Fruit fly (Drosophila melanogaster) whole organism, embryonic: ENCODE data around the gene Pif1B.

Experiments
- Abd-B ChIP-seq: fragments of 200-800 bp; sonication (Bioruptor generic); optimal IDR thresholded peaks from 2 replicates; lab custom pipeline; 2018; ENCODE audit warnings: missing biosample characterization, mild to moderate bottlenecking, missing genetic modification characterization, moderate library complexity
- Aef1 ChIP-seq: fragments of 200-800 bp; sonication (Bioruptor generic); IDR thresholded peaks from 3 replicates; pipeline ENCODE4 v1.3.6; 2022; ENCODE audit warnings: missing biosample characterization, missing genetic modification characterization
- CG10366 ChIP-seq: fragments of 200-800 bp; sonication (Bioruptor generic); IDR thresholded peaks from 2 replicates; pipeline ENCODE4 v1.3.6; 2022; ENCODE audit warnings: missing biosample characterization, missing genetic modification characterization
- CG10654 ChIP-seq: fragments of 200-800 bp; sonication (Bioruptor generic); optimal IDR thresholded peaks from 2 replicates; lab custom pipeline; 2016; ENCODE audit warnings: missing biosample characterization, missing genetic modification characterization
- CG10979 ChIP-seq: fragments of 200-800 bp; sonication (Bioruptor generic); optimal IDR thresholded peaks from 2 replicates; lab custom pipeline; 2018; ENCODE audit warnings: missing biosample characterization, mild to moderate bottlenecking, missing genetic modification characterization, moderate library complexity
- CG11560 ChIP-seq: fragments of 200-800 bp; sonication (Bioruptor generic); IDR thresholded peaks from 3 replicates; pipeline ENCODE4 v1.3.6; 2022; ENCODE audit warnings: missing biosample characterization, missing genetic modification characterization
- CG13296 ChIP-seq: fragments of 200-800 bp; sonication (Bioruptor generic); optimal IDR thresholded peaks from 3 replicates; lab custom pipeline; 2018; ENCODE audit warnings: missing biosample characterization, mild to moderate bottlenecking, missing genetic modification characterization
- CG13775 ChIP-seq: fragments of 200-800 bp; sonication (Bioruptor generic); optimal IDR thresholded peaks from 3 replicates; lab custom pipeline; 2017; ENCODE audit warnings: missing biosample characterization, mild to moderate bottlenecking, missing genetic modification characterization
- CG15601 ChIP-seq: fragments of 200-800 bp; sonication (Bioruptor generic); optimal IDR thresholded peaks from 3 replicates; lab custom pipeline; 2019; ENCODE audit warnings: missing biosample characterization, mild to moderate bottlenecking, missing genetic modification characterization, moderate library complexity
- CG16815 ChIP-seq: fragments of 200-800 bp; sonication (Bioruptor generic); optimal IDR thresholded peaks from 3 replicates; lab custom pipeline; 2017; ENCODE audit warnings: missing biosample characterization, mild to moderate bottlenecking, missing genetic modification characterization
- CG2116 ChIP-seq: fragments of 200-800 bp; sonication (Bioruptor generic); optimal IDR thresholded peaks from 3 replicates; lab custom pipeline; 2018; ENCODE audit warnings: missing biosample characterization, mild to moderate bottlenecking, missing genetic modification characterization
- CG2120 ChIP-seq: fragments of 200-800 bp; sonication (Bioruptor generic); optimal IDR thresholded peaks from 3 replicates; lab custom pipeline; 2016; ENCODE audit warnings: missing biosample characterization, missing genetic modification characterization
- CG2678 ChIP-seq: fragments of 200-800 bp; sonication (Bioruptor generic); optimal IDR thresholded peaks from 3 replicates; lab custom pipeline; 2019; ENCODE audit warnings: missing biosample characterization, mild to moderate bottlenecking, missing genetic modification characterization, moderate library complexity
- CG2875 ChIP-seq: fragments of 200-800 bp; sonication (Bioruptor generic); optimal IDR thresholded peaks from 2 replicates; lab custom pipeline; 2017; ENCODE audit warnings: missing biosample characterization, mild to moderate bottlenecking, missing genetic modification characterization, missing genetic modification reagents
- CG32767 ChIP-seq: fragments of 200-800 bp; sonication (Bioruptor generic); IDR thresholded peaks from 2 replicates; pipeline ENCODE4 v1.3.6; 2022; ENCODE audit warnings: missing biosample characterization, missing genetic modification characterization
- CG32772 ChIP-seq: fragments of 200-800 bp; sonication (Bioruptor generic); IDR thresholded peaks from 2 replicates; pipeline ENCODE4 v1.3.6; 2022; ENCODE audit warnings: missing biosample characterization, missing genetic modification characterization
- CG33213 ChIP-seq: fragments of 200-800 bp; sonication (Bioruptor generic); optimal IDR thresholded peaks from 3 replicates; lab custom pipeline; 2016; ENCODE audit warnings: missing biosample characterization, missing genetic modification characterization
- CG33557 ChIP-seq: fragments of 200-800 bp; sonication (Bioruptor generic); optimal IDR thresholded peaks from 2 replicates; lab custom pipeline; 2019; ENCODE audit warnings: missing biosample characterization, mild to moderate bottlenecking, missing genetic modification characterization, moderate library complexity
- CG4282 ChIP-seq: fragments of 200-800 bp; sonication (Bioruptor generic); optimal IDR thresholded peaks from 2 replicates; lab custom pipeline; 2016; ENCODE audit warnings: missing biosample characterization, missing genetic modification characterization
- CG4404 ChIP-seq: fragments of 200-800 bp; sonication (Bioruptor generic); IDR thresholded peaks from 2 replicates; pipeline ENCODE4 v1.3.6; 2022; ENCODE audit warnings: missing biosample characterization, missing genetic modification characterization
- CG5245 ChIP-seq: fragments of 200-800 bp; sonication (Bioruptor generic); optimal IDR thresholded peaks from 3 replicates; lab custom pipeline; 2016; ENCODE audit warnings: missing biosample characterization, missing genetic modification characterization
- CG6813 ChIP-seq: fragments of 200-800 bp; sonication (Bioruptor generic); optimal IDR thresholded peaks from 2 replicates; lab custom pipeline; 2017; ENCODE audit warnings: missing biosample characterization, missing genetic modification characterization, mild to moderate bottlenecking, moderate library complexity, missing genetic modification reagents
- CG7372 ChIP-seq: fragments of 200-800 bp; sonication (Bioruptor generic); IDR thresholded peaks from 2 replicates; pipeline ENCODE4 v1.3.6; 2022; ENCODE audit warnings: missing biosample characterization, missing genetic modification characterization
- CG8944 ChIP-seq: fragments of 200-800 bp; sonication (Bioruptor generic); optimal IDR thresholded peaks from 3 replicates; lab custom pipeline; 2016; ENCODE audit warnings: missing biosample characterization, missing genetic modification characterization
- CG9797 ChIP-seq: fragments of 200-800 bp; sonication (Bioruptor generic); optimal IDR thresholded peaks from 3 replicates; lab custom pipeline; 2018; ENCODE audit warnings: missing biosample characterization, mild to moderate bottlenecking, missing genetic modification characterization
- Dll ChIP-seq: fragments of 200-800 bp; sonication (Bioruptor generic); IDR thresholded peaks from 4 replicates; pipeline ENCODE4 v1.3.6; 2022; ENCODE audit warnings: missing biosample characterization, missing genetic modification characterization; ENCODE audit not compliant: partially characterized antibody
- Dref ChIP-seq: fragments of 200-800 bp; sonication (Bioruptor generic); IDR thresholded peaks from 2 replicates; pipeline ENCODE4 v1.3.6; 2022; ENCODE audit warnings: missing biosample characterization, missing genetic modification characterization
- Fer1 ChIP-seq: fragments of 200-800 bp; sonication (Bioruptor generic); optimal IDR thresholded peaks from 2 replicates; lab custom pipeline; 2017; ENCODE audit warnings: missing biosample characterization, mild to moderate bottlenecking, missing genetic modification characterization
- HLH3B ChIP-seq: fragments of 200-800 bp; sonication (Bioruptor generic); IDR thresholded peaks from 2 replicates; pipeline ENCODE4 v1.3.6; 2022; ENCODE audit warnings: missing biosample characterization, missing genetic modification characterization
- HmgD ChIP-seq: fragments of 200-800 bp; sonication (Bioruptor generic); optimal IDR thresholded peaks from 3 replicates; lab custom pipeline; 2016; ENCODE audit warnings: missing biosample characterization, missing genetic modification characterization
- Nf-YB ChIP-seq: fragments of 200-800 bp; sonication (Bioruptor generic); optimal IDR thresholded peaks from 3 replicates; lab custom pipeline; 2019; ENCODE audit warnings: missing biosample characterization, mild to moderate bottlenecking, missing genetic modification characterization, moderate library complexity
- Usf ChIP-seq: fragments of 200-800 bp; sonication (Bioruptor generic); optimal IDR thresholded peaks from 2 replicates; lab custom pipeline; 2017; ENCODE audit warnings: missing genotype, missing biosample characterization, missing genetic modification characterization
- ac ChIP-seq: fragments of 200-800 bp; sonication (Bioruptor generic); optimal IDR thresholded peaks from 3 replicates; lab custom pipeline; 2017; ENCODE audit warnings: missing biosample characterization, mild to moderate bottlenecking, missing genetic modification characterization
- bab2 ChIP-seq: fragments of 200-800 bp; sonication (Bioruptor generic); optimal IDR thresholded peaks from 2 replicates; lab custom pipeline; 2016; ENCODE audit warnings: missing biosample characterization, missing genetic modification characterization
- bbx ChIP-seq: fragments of 200-800 bp; sonication (Bioruptor generic); IDR thresholded peaks from 2 replicates; pipeline ENCODE4 v1.3.6; 2022; ENCODE audit warnings: missing biosample characterization, missing genetic modification characterization; ENCODE audit not compliant: partially characterized antibody
- br ChIP-seq: fragments of >200 bp; optimal IDR thresholded peaks from 2 replicates; lab custom pipeline; 2017
- crc ChIP-seq: fragments of 200-800 bp; sonication (Bioruptor generic); optimal IDR thresholded peaks from 2 replicates; lab custom pipeline; 2016; ENCODE audit warnings: missing biosample characterization, missing genetic modification characterization
- crol ChIP-seq: fragments of 200-800 bp; sonication (Bioruptor generic); IDR thresholded peaks from 2 replicates; pipeline ENCODE4 v1.3.6; 2022; ENCODE audit warnings: missing biosample characterization, missing genetic modification characterization
- dimm ChIP-seq: fragments of 200-800 bp; sonication (Bioruptor generic); IDR thresholded peaks from 2 replicates; pipeline ENCODE4 v1.3.6; 2022; ENCODE audit warnings: missing biosample characterization, missing genetic modification characterization
- ems ChIP-seq: fragments of 200-800 bp; sonication (Bioruptor generic); optimal IDR thresholded peaks from 3 replicates; lab custom pipeline; 2016; ENCODE audit warnings: missing biosample characterization, missing genetic modification characterization
- eyg ChIP-seq: fragments of 200-800 bp; sonication (Bioruptor generic); optimal IDR thresholded peaks from 3 replicates; lab custom pipeline; 2016; ENCODE audit warnings: missing biosample characterization, missing genetic modification characterization
- fd102C ChIP-seq: fragments of 200-800 bp; sonication (Bioruptor generic); optimal IDR thresholded peaks from 2 replicates; lab custom pipeline; 2018; ENCODE audit warnings: missing biosample characterization, mild to moderate bottlenecking, missing genetic modification characterization, moderate library complexity
- gro ChIP-seq: fragments of 200-800 bp; sonication (Bioruptor generic); optimal IDR thresholded peaks from 2 replicates; lab custom pipeline; 2016; ENCODE audit warnings: missing biosample characterization, missing genetic modification characterization
- lab ChIP-seq: fragments of 200-800 bp; sonication (Bioruptor generic); optimal IDR thresholded peaks from 3 replicates; lab custom pipeline; 2017; ENCODE audit warnings: missing biosample characterization, missing genetic modification characterization, mild to moderate bottlenecking, moderate library complexity, missing genetic modification reagents
- pros ChIP-seq: fragments of 200-800 bp; sonication (Bioruptor generic); optimal IDR thresholded peaks from 3 replicates; lab custom pipeline; 2019; ENCODE audit warnings: missing biosample characterization, mild to moderate bottlenecking, missing genetic modification characterization, moderate library complexity
- ranshi ChIP-seq: fragments of 200-800 bp; sonication (Bioruptor generic); IDR thresholded peaks from 2 replicates; pipeline ENCODE4 v1.3.6; 2022; ENCODE audit warnings: missing biosample characterization, missing genetic modification characterization
- sc ChIP-seq, 3 experiments: fragments of >200 bp in 2 of 3; fragments of 200-800 bp in 1 of 3; sonication (Bioruptor generic) in 1 of 3; optimal IDR thresholded peaks; 2 replicates in 2 of 3; 3 replicates in 1 of 3; lab custom pipeline; 2017; ENCODE audit warnings: mild to moderate bottlenecking in 1 of 3, missing biosample characterization in 1 of 3, missing genetic modification characterization in 1 of 3, missing genetic modification reagents in 1 of 3
- tin ChIP-seq: fragments of 200-800 bp; sonication (Bioruptor generic); optimal IDR thresholded peaks from 3 replicates; lab custom pipeline; 2016; ENCODE audit warnings: missing biosample characterization, missing genetic modification characterization
- unpg ChIP-seq: fragments of 200-800 bp; sonication (Bioruptor generic); optimal IDR thresholded peaks from 3 replicates; lab custom pipeline; 2018; ENCODE audit warnings: missing biosample characterization, mild to moderate bottlenecking, missing genetic modification characterization, moderate library complexity

The Pif1B gene

DNA sequence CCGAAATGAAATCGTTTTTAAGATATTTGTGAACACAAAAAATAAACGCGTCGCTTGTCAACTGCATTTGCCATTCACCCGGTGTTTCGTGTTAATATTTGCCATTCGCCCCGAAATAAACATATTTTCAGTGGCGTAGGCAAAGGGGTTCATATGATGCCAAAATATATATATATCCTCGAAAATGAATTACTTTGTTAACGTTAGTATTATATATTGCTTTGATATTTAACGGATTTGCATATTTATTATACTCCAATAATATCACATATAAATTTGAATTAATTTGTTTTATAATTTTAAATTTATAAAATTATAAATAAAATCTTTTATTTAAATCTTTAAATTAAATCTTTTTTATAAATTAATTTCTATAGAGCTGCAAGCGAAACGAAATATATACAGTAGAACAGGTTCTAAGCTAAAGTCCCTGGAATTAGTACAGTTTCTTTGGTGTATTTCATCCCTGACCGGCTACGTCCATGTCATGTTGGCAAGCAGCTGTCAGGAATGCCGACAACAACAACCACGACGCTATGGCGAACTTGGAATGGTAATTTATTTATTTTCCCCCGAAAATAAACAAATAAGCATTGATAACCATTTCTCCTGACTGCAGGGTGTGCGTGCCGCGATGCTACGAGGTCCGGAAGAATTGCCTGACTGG, 69.2 kb downstream of the Pif1B start, which contains the start of the genes M1BP and CG8202 (continued):
- TF ChIP-seq unpg (peak; percentile 80), CG4404 (GFP tag; lab: Robert Waterston, UW) (peak; percentile 74), CG2120 (GFP tag; lab: Kevin White, UChicago) (peak; percentile 82), Dref (no peak), CG2678 (tag; lab: Kevin White, UChicago) (peak; percentile 97), sc (optimal IDR thresholded peaks at IDR 0.05; lab: Kevin White, UChicago) (no peak), sc (GFP tag; optimal IDR thresholded peaks at IDR 0.05; lab: Kevin White, UChicago) (peak; percentile 86), Aef1 (GFP tag; lab: Robert Waterston, UW) (peak; percentile 83), eyg (GFP tag; lab: Kevin White, UChicago) (no peak), dimm (0 out of 2 replicates have a peak, but pooled peaks have one; percentile 37), CG13775 (GFP tag; lab: Kevin White, UChicago) (peak; percentile 95), CG32772 (GFP tag; lab: Robert Waterston, UW) (0 out of 2 replicates have a peak, but pooled peaks have one; percentile 53), CG5245 (GFP tag; lab: Kevin White, UChicago) (peak; percentile 76), CG15601 (tag; lab: Kevin White, UChicago) (peak; percentile 89), CG2116 (peak; percentile 73), ac (GFP tag; lab: Kevin White, UChicago) (peak; percentile 74), CG4282 (GFP tag; lab: Kevin White, UChicago) (no peak), br (lab: Kevin White, UChicago) (no peak), CG33557 (GFP tag; lab: Kevin White, UChicago) (peak; percentile 94), ems (GFP tag; lab: Kevin White, UChicago) (peak; percentile 27), tin (GFP tag; lab: Kevin White, UChicago) (peak; percentile 88), CG9797 (GFP tag; lab: Kevin White, UChicago) (peak; percentile 54), ranshi (peak; percentile 92), CG10979 (tag; lab: Kevin White, UChicago) (peak; percentile 93), bbx (GFP tag; lab: Robert Waterston, UW) (no peak), CG6813 (GFP tag; lab: Kevin White, UChicago) (peak; percentile 81), CG8944 (GFP tag; lab: Kevin White, UChicago) (peak; percentile 39), Fer1 (GFP tag; lab: Kevin White, UChicago) (peak; percentile 91), HLH3B (GFP tag; lab: Robert Waterston, UW) (peak; percentile 58), CG2875 (GFP tag; lab: Kevin White, UChicago) (peak; percentile 76), Nf-YB (GFP tag; lab: Kevin White, UChicago) (peak; percentile 85), gro (GFP tag; lab: Kevin White, UChicago) (peak; percentile 17), CG33213 (no peak), crc (GFP tag; lab: Kevin White, UChicago) (no peak), CG16815 (GFP tag; lab: Kevin White, UChicago) (peak; percentile 86), Abd-B (GFP tag; lab: Kevin White, UChicago) (peak; percentile 87), CG32767 (peak; percentile 64; the same call in 1 of the 2 replicates), Usf (peak; percentile 87), Dll (GFP tag; lab: Robert Waterston, UW) (no peak), CG7372 (peak; percentile 79; the same call in 1 of the 2 replicates), HmgD (GFP tag; lab: Kevin White, UChicago) (no peak), CG10654 (GFP tag; lab: Kevin White, UChicago) (peak; percentile 85), CG11560 (tag; lab: Robert Waterston, UW) (peak; percentile 64; the same call in 1 of the 3 replicates), crol (GFP tag; lab: Robert Waterston, UW) (no peak), fd102C (GFP tag; lab: Kevin White, UChicago) (no peak), CG10366 (GFP tag; lab: Robert Waterston, UW) (peak; percentile 70), bab2 (GFP tag; lab: Kevin White, UChicago) (peak; percentile 55), pros (GFP tag; lab: Kevin White, UChicago) (peak; percentile 38), CG13296 (GFP tag; lab: Kevin White, UChicago) (peak; percentile 94), lab (no peak)
